Fruit fly (Drosophila melanogaster) whole organism, embryonic: ENCODE results near the gene Nazo.
A peak's percentile ranks its signal among the peaks of the same experiment; 100 is the strongest.

Source experiments
- BEAF-32 ChIP-seq: fragments of 200-800 bp; sonication (Bioruptor generic); optimal IDR thresholded peaks from 3 replicates; lab custom pipeline; 2017; ENCODE audit warnings: missing biosample characterization, missing genetic modification characterization, mild to moderate bottlenecking, moderate library complexity, missing genetic modification reagents
- Blimp-1 ChIP-seq: fragments of 200-800 bp; sonication (Bioruptor generic); optimal IDR thresholded peaks from 3 replicates; lab custom pipeline; 2018; ENCODE audit warnings: missing biosample characterization, missing genetic modification characterization, mild to moderate bottlenecking, moderate library complexity, missing genetic modification reagents
- CG10979 ChIP-seq: fragments of 200-800 bp; sonication (Bioruptor generic); optimal IDR thresholded peaks from 2 replicates; lab custom pipeline; 2018; ENCODE audit warnings: missing biosample characterization, mild to moderate bottlenecking, missing genetic modification characterization, moderate library complexity
- CG12104 ChIP-seq: fragments of 200-800 bp; sonication (Bioruptor generic); optimal IDR thresholded peaks from 3 replicates; lab custom pipeline; 2016; ENCODE audit warnings: missing biosample characterization, missing genetic modification characterization
- CG12236 ChIP-seq: fragments of 200-800 bp; sonication (Bioruptor generic); optimal IDR thresholded peaks from 2 replicates; lab custom pipeline; 2016; ENCODE audit warnings: missing biosample characterization, missing genetic modification characterization
- CG1233 ChIP-seq: fragments of 200-800 bp; sonication (Bioruptor generic); optimal IDR thresholded peaks from 4 replicates; lab custom pipeline; 2018; ENCODE audit warnings: missing biosample characterization, mild to moderate bottlenecking, missing genetic modification characterization
- CG13424 ChIP-seq: fragments of 200-800 bp; sonication (Bioruptor generic); optimal IDR thresholded peaks from 2 replicates; lab custom pipeline; 2019; ENCODE audit warnings: missing biosample characterization, mild to moderate bottlenecking, missing genetic modification characterization, moderate library complexity
- CG15073 ChIP-seq: fragments of 200-800 bp; sonication (Bioruptor generic); optimal IDR thresholded peaks from 2 replicates; lab custom pipeline; 2016; ENCODE audit warnings: missing biosample characterization, missing genetic modification characterization
- CG1602 ChIP-seq: fragments of 200-800 bp; sonication (Bioruptor generic); optimal IDR thresholded peaks from 3 replicates; lab custom pipeline; 2016; ENCODE audit warnings: missing biosample characterization, missing genetic modification characterization
- CG1647 ChIP-seq: fragments of 200-800 bp; sonication (Bioruptor generic); optimal IDR thresholded peaks from 3 replicates; lab custom pipeline; 2016; ENCODE audit warnings: missing biosample characterization, missing genetic modification characterization
- CG17829 ChIP-seq: fragments of 200-800 bp; optimal IDR thresholded peaks from 2 replicates; lab custom pipeline; 2019; ENCODE audit warnings: missing biosample characterization, mild to moderate bottlenecking, missing genetic modification characterization, moderate library complexity
- CG32772 ChIP-seq: fragments of 200-800 bp; sonication (Bioruptor generic); IDR thresholded peaks from 2 replicates; pipeline ENCODE4 v1.3.6; 2022; ENCODE audit warnings: missing biosample characterization, missing genetic modification characterization
- CG33557 ChIP-seq: fragments of 200-800 bp; sonication (Bioruptor generic); optimal IDR thresholded peaks from 2 replicates; lab custom pipeline; 2019; ENCODE audit warnings: missing biosample characterization, mild to moderate bottlenecking, missing genetic modification characterization, moderate library complexity
- CG3726 ChIP-seq: fragments of 200-800 bp; sonication (Bioruptor generic); IDR thresholded peaks from 3 replicates; pipeline ENCODE4, ENCODE4 v1.3.6; 2022; ENCODE audit warnings: missing biosample characterization, missing genetic modification characterization
- CG8290 ChIP-seq, 3 experiments: fragments of 200-800 bp; sonication (Bioruptor generic); optimal IDR thresholded peaks; 2 replicates each; lab custom pipeline; 2016 to 2019; ENCODE audit warnings: missing biosample characterization in 3 of 3, missing genetic modification characterization in 3 of 3, mild to moderate bottlenecking in 2 of 3, moderate library complexity in 1 of 3
- CG8359 ChIP-seq: fragments of 200-800 bp; sonication (Bioruptor generic); optimal IDR thresholded peaks from 2 replicates; lab custom pipeline; 2017; ENCODE audit warnings: missing biosample characterization, mild to moderate bottlenecking, missing genetic modification characterization, borderline replicate concordance
- CG8388 ChIP-seq: fragments of 200-800 bp; sonication (Bioruptor generic); optimal IDR thresholded peaks from 2 replicates; lab custom pipeline; 2019; ENCODE audit warnings: missing biosample characterization, mild to moderate bottlenecking, missing genetic modification characterization, moderate library complexity
- D ChIP-seq, 2 experiments: fragments of 200-800 bp in 1 of 2; fragments of >200 bp in 1 of 2; sonication (Bioruptor generic) in 1 of 2; optimal IDR thresholded peaks; 2 replicates in 1 of 2; 3 replicates in 1 of 2; lab custom pipeline; 2017; ENCODE audit warnings: mild to moderate bottlenecking in 1 of 2, missing biosample characterization in 1 of 2, missing genetic modification characterization in 1 of 2, missing genetic modification reagents in 1 of 2
- Dbx ChIP-seq: fragments of 200-800 bp; sonication (Bioruptor generic); IDR thresholded peaks from 3 replicates; pipeline ENCODE4 v1.3.6; 2022; ENCODE audit warnings: missing biosample characterization, missing genetic modification characterization
- Dll ChIP-seq: fragments of 200-800 bp; sonication (Bioruptor generic); IDR thresholded peaks from 4 replicates; pipeline ENCODE4 v1.3.6; 2022; ENCODE audit warnings: missing biosample characterization, missing genetic modification characterization; ENCODE audit not compliant: partially characterized antibody
- Dp ChIP-seq: fragments of 200-800 bp; sonication (Bioruptor generic); optimal IDR thresholded peaks from 2 replicates; lab custom pipeline; 2018; ENCODE audit warnings: missing biosample characterization, mild to moderate bottlenecking, missing genetic modification characterization, moderate library complexity
- Fer3 ChIP-seq: fragments of 200-800 bp; sonication (Bioruptor generic); optimal IDR thresholded peaks from 2 replicates; lab custom pipeline; 2018; ENCODE audit warnings: missing biosample characterization, mild to moderate bottlenecking, missing genetic modification characterization, moderate library complexity
- Hmr ChIP-seq: fragments of 200-800 bp; sonication (Bioruptor generic); optimal IDR thresholded peaks from 3 replicates; lab custom pipeline; 2017; ENCODE audit warnings: mild to moderate bottlenecking, missing biosample characterization, missing genetic modification reagents, missing genetic modification characterization
- MBD-R2 ChIP-seq: fragments of 200-800 bp; sonication (Bioruptor generic); IDR thresholded peaks from 2 replicates; pipeline ENCODE4 v1.3.6; 2022; ENCODE audit warnings: missing biosample characterization, missing genetic modification characterization
- MESR4 ChIP-seq: fragments of 200-800 bp; sonication (Bioruptor generic); optimal IDR thresholded peaks from 2 replicates; lab custom pipeline; 2018; ENCODE audit warnings: missing biosample characterization, mild to moderate bottlenecking, missing genetic modification characterization, moderate library complexity
- PHDP ChIP-seq: fragments of 200-800 bp; sonication (Bioruptor generic); optimal IDR thresholded peaks from 3 replicates; lab custom pipeline; 2018; ENCODE audit warnings: missing biosample characterization, mild to moderate bottlenecking, missing genetic modification characterization, moderate library complexity
- Sin3A ChIP-seq: fragments of >200 bp; optimal IDR thresholded peaks from 2 replicates; lab custom pipeline; 2018
- Xrp1 ChIP-seq: fragments of 200-800 bp; sonication (Bioruptor generic); IDR thresholded peaks from 2 replicates; pipeline ENCODE4 v1.3.6; 2022; ENCODE audit warnings: missing biosample characterization, missing genetic modification characterization
- ac ChIP-seq: fragments of 200-800 bp; sonication (Bioruptor generic); optimal IDR thresholded peaks from 3 replicates; lab custom pipeline; 2017; ENCODE audit warnings: missing biosample characterization, mild to moderate bottlenecking, missing genetic modification characterization
- ara ChIP-seq: fragments of 200-800 bp; sonication (Bioruptor generic); IDR thresholded peaks from 2 replicates; pipeline ENCODE4 v1.3.6; 2022; ENCODE audit warnings: missing biosample characterization, missing genetic modification characterization
- bcd ChIP-seq: fragments of 200-800 bp; sonication (Bioruptor generic); optimal IDR thresholded peaks from 2 replicates; lab custom pipeline; 2017; ENCODE audit warnings: missing biosample characterization, mild to moderate bottlenecking, missing genetic modification characterization
- bsh ChIP-seq, 2 experiments: fragments of 200-800 bp; sonication (Bioruptor generic); optimal IDR thresholded peaks; 2 replicates each; lab custom pipeline; 2017 to 2018; ENCODE audit warnings: mild to moderate bottlenecking in 2 of 2, missing biosample characterization in 2 of 2, missing genetic modification characterization in 2 of 2, moderate library complexity in 1 of 2
- gcm ChIP-seq: fragments of 200-800 bp; sonication (Bioruptor generic); optimal IDR thresholded peaks from 2 replicates; lab custom pipeline; 2019; ENCODE audit warnings: missing biosample characterization, mild to moderate bottlenecking, missing genetic modification characterization, moderate library complexity
- gt ChIP-seq: fragments of 200-800 bp; sonication (Bioruptor generic); IDR thresholded peaks from 2 replicates; pipeline ENCODE4 v1.3.6; 2022; ENCODE audit warnings: missing biosample characterization, missing genetic modification characterization
- hb ChIP-seq: fragments of 200-800 bp; sonication (Bioruptor generic); IDR thresholded peaks from 3 replicates; pipeline ENCODE4 v1.3.6; 2022; ENCODE audit warnings: missing biosample characterization, missing genetic modification characterization; ENCODE audit not compliant: partially characterized antibody
- hkb ChIP-seq, 2 experiments: fragments of 200-800 bp in 1 of 2; fragments of >200 bp in 1 of 2; sonication (Bioruptor generic) in 1 of 2; IDR thresholded peaks in 1 of 2; optimal IDR thresholded peaks in 1 of 2; 2 replicates each; pipeline versions ENCODE4 v1.3.6 to Lab custom; 2017 to 2022; ENCODE audit warnings: missing biosample characterization in 1 of 2, missing genetic modification characterization in 1 of 2
- kni ChIP-seq: fragments of 200-800 bp; sonication (Bioruptor generic); optimal IDR thresholded peaks from 3 replicates; lab custom pipeline; 2017; ENCODE audit warnings: mild to moderate bottlenecking, missing biosample characterization, missing genetic modification reagents, missing genetic modification characterization
- lbe ChIP-seq: fragments of 200-800 bp; sonication (Bioruptor generic); optimal IDR thresholded peaks from 2 replicates; lab custom pipeline; 2016; ENCODE audit warnings: missing biosample characterization, mild to moderate bottlenecking, missing genetic modification characterization
- lola ChIP-seq, 3 experiments: fragments of >200 bp in 2 of 3; fragments of 200-800 bp in 1 of 3; sonication (Bioruptor generic) in 1 of 3; optimal IDR thresholded peaks; 2 replicates each; lab custom pipeline; 2017 to 2019; ENCODE audit warnings: missing biosample characterization in 3 of 3, missing genetic modification characterization in 3 of 3, mild to moderate bottlenecking in 1 of 3, moderate library complexity in 1 of 3
- nmo ChIP-seq: fragments of 200-800 bp; sonication (Bioruptor generic); optimal IDR thresholded peaks from 2 replicates; lab custom pipeline; 2018; ENCODE audit warnings: missing biosample characterization, mild to moderate bottlenecking, missing genetic modification characterization, moderate library complexity
- sd ChIP-seq: fragments of 200-800 bp; sonication (Bioruptor generic); optimal IDR thresholded peaks from 3 replicates; lab custom pipeline; 2018; ENCODE audit warnings: missing biosample characterization, mild to moderate bottlenecking, missing genetic modification characterization, moderate library complexity
- sens-2 ChIP-seq: fragments of 200-800 bp; sonication (Bioruptor generic); IDR thresholded peaks from 2 replicates; pipeline ENCODE4 v1.3.6; 2022; ENCODE audit warnings: missing biosample characterization, missing genetic modification characterization
- sim ChIP-seq: fragments of 200-800 bp; sonication (Bioruptor generic); IDR thresholded peaks from 2 replicates; pipeline ENCODE4 v1.3.6; 2022; ENCODE audit warnings: missing biosample characterization, missing genetic modification characterization
- slp2 ChIP-seq: fragments of 200-800 bp; sonication (Bioruptor generic); optimal IDR thresholded peaks from 2 replicates; lab custom pipeline; 2016; ENCODE audit warnings: missing biosample characterization, missing genetic modification characterization
- tin ChIP-seq: fragments of 200-800 bp; sonication (Bioruptor generic); optimal IDR thresholded peaks from 3 replicates; lab custom pipeline; 2016; ENCODE audit warnings: missing biosample characterization, missing genetic modification characterization
- unpg ChIP-seq: fragments of 200-800 bp; sonication (Bioruptor generic); optimal IDR thresholded peaks from 3 replicates; lab custom pipeline; 2018; ENCODE audit warnings: missing biosample characterization, mild to moderate bottlenecking, missing genetic modification characterization, moderate library complexity
- wdn ChIP-seq: fragments of 200-800 bp; sonication (Bioruptor generic); IDR thresholded peaks from 2 replicates; pipeline ENCODE4 v1.3.6; 2022; ENCODE audit warnings: missing biosample characterization, missing genetic modification characterization
- wek ChIP-seq: fragments of 200-800 bp; sonication (Bioruptor generic); optimal IDR thresholded peaks from 3 replicates; lab custom pipeline; 2018; ENCODE audit warnings: missing biosample characterization, mild to moderate bottlenecking, missing genetic modification characterization, moderate library complexity

The Nazo gene

dm6 chr3R:8308515-8308959 lies 20.9 kb downstream of the Nazo start, which contains the start of gene tex (continued):
- TF ChIP-seq PHDP (tag; lab: Kevin White, UChicago) (peak; percentile 9), nmo (GFP tag; lab: Kevin White, UChicago) (peak; percentile 55), Dbx (GFP tag; lab: Robert Waterston, UW) (no peak), sd (tag; lab: Kevin White, UChicago) (peak; percentile 22), CG13424 (tag; lab: Kevin White, UChicago) (peak; percentile 4), Blimp-1 (GFP tag; lab: Kevin White, UChicago) (peak; percentile 67), Dll (GFP tag; lab: Robert Waterston, UW) (peak; percentile 62; the same call in 3 of the 4 replicates), CG12104 (GFP tag; lab: Kevin White, UChicago) (peak; percentile 3), CG1602 (GFP tag; lab: Kevin White, UChicago) (no peak), bsh (GFP tag; optimal IDR thresholded peaks at IDR 0.05; lab: Kevin White, UChicago) (peak in 1 of 2 experiments; percentile 62), CG32772 (no peak), Hmr (GFP tag; lab: Kevin White, UChicago) (no peak), CG12236 (GFP tag; lab: Kevin White, UChicago) (peak; percentile 52), CG8388 (GFP tag; lab: Kevin White, UChicago) (peak; percentile 19), CG10979 (tag; lab: Kevin White, UChicago) (peak; percentile 31), bcd (peak; percentile 17), wdn (GFP tag; lab: Robert Waterston, UW) (no peak), hb (no peak), kni (GFP tag; lab: Kevin White, UChicago) (peak; percentile 68), gt (no peak), tin (GFP tag; lab: Kevin White, UChicago) (no peak), CG1647 (GFP tag; lab: Kevin White, UChicago) (no peak), Fer3 (tag; lab: Kevin White, UChicago) (peak; percentile 18), MBD-R2 (GFP tag; lab: Robert Waterston, UW) (peak; percentile 76), CG1233 (GFP tag; lab: Kevin White, UChicago) (peak; percentile 22), Dp (peak; percentile 98), hkb (optimal IDR thresholded peaks at IDR 0.05; lab: Kevin White, UChicago) (no peak), hkb (GFP tag; IDR thresholded peaks at IDR 0.05; lab: Robert Waterston, UW) (peak; percentile 37; the same call in 1 of the 2 replicates), D (optimal IDR thresholded peaks at IDR 0.05; lab: Kevin White, UChicago) (no peak), D (GFP tag; optimal IDR thresholded peaks at IDR 0.05; lab: Kevin White, UChicago) (peak; percentile 62), CG8359 (GFP tag; lab: Kevin White, UChicago) (peak; percentile 46), CG15073 (GFP tag; lab: Kevin White, UChicago) (no peak), CG8290 (GFP tag; optimal IDR thresholded peaks at IDR 0.05; lab: Kevin White, UChicago) (peak; percentile 52), CG8290 (tag; optimal IDR thresholded peaks at IDR 0.05; lab: Kevin White, UChicago) (no peak), sens-2 (GFP tag; lab: Robert Waterston, UW) (no peak), CG3726 (GFP tag; lab: Robert Waterston, UW) (no peak), wek (GFP tag; lab: Kevin White, UChicago) (peak; percentile 57), gcm (GFP tag; lab: Kevin White, UChicago) (peak; percentile 57), lbe (GFP tag; lab: Kevin White, UChicago) (no peak), BEAF-32 (GFP tag; lab: Kevin White, UChicago) (peak; percentile 60), Sin3A (lab: Kevin White, UChicago) (peak; percentile 26), CG33557 (GFP tag; lab: Kevin White, UChicago) (peak; percentile 73), MESR4 (GFP tag; lab: Kevin White, UChicago) (peak; percentile 12), ac (GFP tag; lab: Kevin White, UChicago) (peak; percentile 53), unpg (GFP tag; lab: Kevin White, UChicago) (peak; percentile 38), CG17829 (tag; lab: Kevin White, UChicago) (peak; percentile 25), sim (GFP tag; lab: Robert Waterston, UW) (0 out of 2 replicates have a peak, but pooled peaks have one; percentile 52), slp2 (GFP tag; lab: Kevin White, UChicago) (peak; percentile 4), Xrp1 (GFP tag; lab: Robert Waterston, UW) (peak; percentile 49; the same call in 1 of the 2 replicates), ara (peak; percentile 61), lola (GFP tag; optimal IDR thresholded peaks at IDR 0.05; lab: Kevin White, UChicago) (peak in 1 of 3 experiments; percentile 49)
